Worm (Caenorhabditis elegans) whole organism, midembryonic: ENCODE data around the gene flp-28.
A peak's percentile ranks its signal among the peaks of the same experiment; 100 is the strongest.

Experiments
- T22C8.4 ChIP-seq: fragments of 200-800 bp; sonication (Bioruptor generic); IDR thresholded peaks from 2 replicates; pipeline ENCODE4 v1.3.6; 2022; ENCODE audit warnings: missing genetic modification characterization, missing compliant biosample characterization
- cog-1 ChIP-seq: sonication (generic microtip); optimal IDR thresholded peaks from 2 replicates; lab custom pipeline; 2016; ENCODE audit warnings: missing genetic modification characterization, missing compliant biosample characterization
- flt-1 ChIP-seq: fragments of 200-800 bp; sonication (Bioruptor generic); IDR thresholded peaks from 2 replicates; pipeline ENCODE4 v1.3.6; 2022; ENCODE audit warnings: missing genetic modification characterization, missing compliant biosample characterization
- klf-2 ChIP-seq: fragments of 200-800 bp; sonication (Bioruptor generic); conservative IDR thresholded peaks from 2 replicates; pipeline ENCODE4 v1.3.6; 2022; ENCODE audit warnings: missing genetic modification reagents, missing genetic modification characterization, missing compliant biosample characterization
- med-1 ChIP-seq: sonication (generic microtip); optimal IDR thresholded peaks from 2 replicates; lab custom pipeline; 2017; ENCODE audit warnings: missing genetic modification characterization, mild to moderate bottlenecking, missing compliant biosample characterization, antibody characterized with exemption, missing genetic modification reagents; ENCODE audit not compliant: insufficient read depth
- ref-1 ChIP-seq: fragments of 200-800 bp; sonication (Bioruptor generic); conservative IDR thresholded peaks from 2 replicates; pipeline ENCODE4 v1.3.6; 2022; ENCODE audit warnings: missing genetic modification reagents, missing genetic modification characterization, missing compliant biosample characterization
- tab-1 ChIP-seq: fragments of 200-800 bp; sonication (Bioruptor generic); IDR thresholded peaks from 2 replicates; pipeline ENCODE4 v1.3.6; 2022; ENCODE audit warnings: missing genetic modification characterization, missing compliant biosample characterization
- ztf-23 ChIP-seq: fragments of 200-800 bp; sonication (Bioruptor generic); IDR thresholded peaks from 2 replicates; pipeline ENCODE4 v1.3.6; 2022; ENCODE audit warnings: missing genetic modification reagents, missing genetic modification characterization, missing compliant biosample characterization
- ztf-29 ChIP-seq: fragments of 200-800 bp; sonication (Bioruptor generic); IDR thresholded peaks from 2 replicates; pipeline ENCODE4 v1.3.6; 2022; ENCODE audit warnings: missing genetic modification reagents, missing genetic modification characterization, missing compliant biosample characterization

flp-28 gene

ce11 chrX:10087866-10088265 is at the start of gene flp-28:
Gene flp-28 (minus strand): TSS chrX:10087966.
- no peak for TF ChIP-seq ref-1 (GFP tag; lab: Robert Waterston, UW)
- TF ChIP-seq tab-1 (GFP tag; lab: Robert Waterston, UW), result no peak
- no peak for TF ChIP-seq T22C8.4 (GFP tag; lab: Robert Waterston, UW)
- TF ChIP-seq cog-1 (tag; lab: Kevin White, UChicago), result no peak
- no peak for TF ChIP-seq ztf-23 (GFP tag; lab: Robert Waterston, UW)
- TF ChIP-seq med-1, result no peak
- TF ChIP-seq klf-2 (GFP tag; lab: Robert Waterston, UW), result no peak
- TF ChIP-seq flt-1 (GFP tag; lab: Robert Waterston, UW), result no peak
- TF ChIP-seq ztf-29 (GFP tag; lab: Robert Waterston, UW), result no peak

ce11 chrX:10133082-10133481 is 45.3 kb upstream of the flp-28 start, which contains the start of gene unc-58:
Gene unc-58 (minus strand): TSS chrX:10133182.
- TF ChIP-seq klf-2 (GFP tag; lab: Robert Waterston, UW) (no peak), ztf-29 (GFP tag; lab: Robert Waterston, UW) (no peak), ztf-23 (GFP tag; lab: Robert Waterston, UW) (no peak), tab-1 (GFP tag; lab: Robert Waterston, UW) (no peak), med-1 (no peak), T22C8.4 (GFP tag; lab: Robert Waterston, UW) (no peak), ref-1 (GFP tag; lab: Robert Waterston, UW) (no peak), cog-1 (tag; lab: Kevin White, UChicago) (no peak), flt-1 (GFP tag; lab: Robert Waterston, UW) (no peak)

- TF ChIP-seq T22C8.4 (GFP tag; lab: Robert Waterston, UW) (peak; percentile 91), tab-1 (GFP tag; lab: Robert Waterston, UW) (peak; percentile 94), ztf-23 (GFP tag; lab: Robert Waterston, UW) (peak; percentile 89), flt-1 (GFP tag; lab: Robert Waterston, UW) (peak; percentile 93), ztf-29 (GFP tag; lab: Robert Waterston, UW) (peak; percentile 41; the same call in 1 of the 2 replicates), med-1 (peak; percentile 32), cog-1 (tag; lab: Kevin White, UChicago) (peak; percentile 68), ref-1 (GFP tag; lab: Robert Waterston, UW) (peak; percentile 83), klf-2 (GFP tag; lab: Robert Waterston, UW) (peak; percentile 93)
Observed at ce11 chrX:10132546-10133032, 44.8 kb upstream of the flp-28 start.

- TF ChIP-seq klf-2 (GFP tag; lab: Robert Waterston, UW), result no peak
- TF ChIP-seq T22C8.4 (GFP tag; lab: Robert Waterston, UW), result no peak
- no peak for TF ChIP-seq tab-1 (GFP tag; lab: Robert Waterston, UW)
- no peak for TF ChIP-seq med-1
- no peak for TF ChIP-seq ztf-29 (GFP tag; lab: Robert Waterston, UW)
- no peak for TF ChIP-seq flt-1 (GFP tag; lab: Robert Waterston, UW)
- no peak for TF ChIP-seq ztf-23 (GFP tag; lab: Robert Waterston, UW)
- TF ChIP-seq cog-1 (tag; lab: Kevin White, UChicago), result no peak
- TF ChIP-seq ref-1 (GFP tag; lab: Robert Waterston, UW), result no peak
Observed at ce11 chrX:10130159-10130558, 42.4 kb upstream of the flp-28 start.

ce11 chrX:10124338-10124737 is 36.6 kb upstream of the flp-28 start:
- TF ChIP-seq ztf-29 (GFP tag; lab: Robert Waterston, UW), result no peak
- no peak for TF ChIP-seq ref-1 (GFP tag; lab: Robert Waterston, UW)
- no peak for TF ChIP-seq klf-2 (GFP tag; lab: Robert Waterston, UW)
- no peak for TF ChIP-seq flt-1 (GFP tag; lab: Robert Waterston, UW)
- TF ChIP-seq cog-1 (tag; lab: Kevin White, UChicago), result no peak
- TF ChIP-seq med-1, result no peak
- TF ChIP-seq ztf-23 (GFP tag; lab: Robert Waterston, UW), result no peak
- no peak for TF ChIP-seq tab-1 (GFP tag; lab: Robert Waterston, UW)
- no peak for TF ChIP-seq T22C8.4 (GFP tag; lab: Robert Waterston, UW)

- TF ChIP-seq ztf-29 (GFP tag; lab: Robert Waterston, UW), result no peak
- TF ChIP-seq ref-1 (GFP tag; lab: Robert Waterston, UW), result no peak
- no peak for TF ChIP-seq med-1
- no peak for TF ChIP-seq klf-2 (GFP tag; lab: Robert Waterston, UW)
- no peak for TF ChIP-seq T22C8.4 (GFP tag; lab: Robert Waterston, UW)
- TF ChIP-seq ztf-23 (GFP tag; lab: Robert Waterston, UW), result no peak
- TF ChIP-seq flt-1 (GFP tag; lab: Robert Waterston, UW), result no peak
- TF ChIP-seq cog-1 (tag; lab: Kevin White, UChicago), result no peak
Observed at ce11 chrX:10123015-10123414, 35.2 kb upstream of the flp-28 start.

ce11 chrX:10113677-10114076 is 25.9 kb upstream of the flp-28 start:
- TF ChIP-seq ztf-29 (GFP tag; lab: Robert Waterston, UW) (no peak), T22C8.4 (GFP tag; lab: Robert Waterston, UW) (no peak), med-1 (no peak), ztf-23 (GFP tag; lab: Robert Waterston, UW) (no peak), cog-1 (tag; lab: Kevin White, UChicago) (no peak), tab-1 (GFP tag; lab: Robert Waterston, UW) (no peak), ref-1 (GFP tag; lab: Robert Waterston, UW) (no peak), klf-2 (GFP tag; lab: Robert Waterston, UW) (no peak), flt-1 (GFP tag; lab: Robert Waterston, UW) (no peak)

- no peak for TF ChIP-seq med-1
- TF ChIP-seq ztf-29 (GFP tag; lab: Robert Waterston, UW), result no peak
- no peak for TF ChIP-seq ref-1 (GFP tag; lab: Robert Waterston, UW)
- no peak for TF ChIP-seq T22C8.4 (GFP tag; lab: Robert Waterston, UW)
- TF ChIP-seq flt-1 (GFP tag; lab: Robert Waterston, UW), result no peak
- TF ChIP-seq cog-1 (tag; lab: Kevin White, UChicago), result no peak
- no peak for TF ChIP-seq klf-2 (GFP tag; lab: Robert Waterston, UW)
- no peak for TF ChIP-seq ztf-23 (GFP tag; lab: Robert Waterston, UW)
- TF ChIP-seq tab-1 (GFP tag; lab: Robert Waterston, UW), result no peak
Observed at ce11 chrX:10095145-10095544, 7.4 kb upstream of the flp-28 start, which contains the start of gene flp-2. Gene flp-2 (minus strand): TSS chrX:10095245.

ce11 chrX:10092864-10093263 is 5.1 kb upstream of the flp-28 start, which contains the start of gene flp-3:
Gene flp-3 (minus strand): TSS chrX:10092964.
- TF ChIP-seq ref-1 (GFP tag; lab: Robert Waterston, UW), result no peak
- no peak for TF ChIP-seq ztf-29 (GFP tag; lab: Robert Waterston, UW)
- no peak for TF ChIP-seq cog-1 (tag; lab: Kevin White, UChicago)
- no peak for TF ChIP-seq flt-1 (GFP tag; lab: Robert Waterston, UW)
- TF ChIP-seq T22C8.4 (GFP tag; lab: Robert Waterston, UW), result no peak
- TF ChIP-seq klf-2 (GFP tag; lab: Robert Waterston, UW), result no peak
- no peak for TF ChIP-seq med-1
- TF ChIP-seq tab-1 (GFP tag; lab: Robert Waterston, UW), result no peak
- TF ChIP-seq ztf-23 (GFP tag; lab: Robert Waterston, UW), result no peak
